Fruit fly (Drosophila melanogaster) whole organism, embryonic: ENCODE results near the gene Aasdh.

Source experiments
- Asciz ChIP-seq: fragments of 200-800 bp; sonication (Bioruptor generic); optimal IDR thresholded peaks from 2 replicates; lab custom pipeline; 2017; ENCODE audit warnings: missing biosample characterization, mild to moderate bottlenecking, missing genetic modification characterization, missing genetic modification reagents
- Atf-2 ChIP-seq: fragments of 200-800 bp; sonication (Bioruptor generic); optimal IDR thresholded peaks from 2 replicates; lab custom pipeline; 2016; ENCODE audit warnings: missing biosample characterization, missing genetic modification characterization
- B-H1 ChIP-seq: fragments of 200-800 bp; sonication (Bioruptor generic); IDR thresholded peaks from 3 replicates; pipeline ENCODE4 v1.3.6; 2022; ENCODE audit warnings: missing biosample characterization, missing genetic modification characterization
- CG11085 ChIP-seq: fragments of 200-800 bp; sonication (Bioruptor generic); IDR thresholded peaks from 2 replicates; pipeline ENCODE4 v1.3.6; 2022; ENCODE audit warnings: missing biosample characterization, missing genetic modification characterization
- CG13775 ChIP-seq: fragments of 200-800 bp; sonication (Bioruptor generic); optimal IDR thresholded peaks from 3 replicates; lab custom pipeline; 2017; ENCODE audit warnings: missing biosample characterization, mild to moderate bottlenecking, missing genetic modification characterization
- CG14441 ChIP-seq: fragments of 200-800 bp; sonication (Bioruptor generic); IDR thresholded peaks from 2 replicates; pipeline ENCODE4 v1.3.6; 2022; ENCODE audit warnings: missing biosample characterization, missing genetic modification characterization
- CG30403 ChIP-seq: fragments of 200-800 bp; sonication (Bioruptor generic); optimal IDR thresholded peaks from 3 replicates; lab custom pipeline; 2016; ENCODE audit warnings: missing biosample characterization, missing genetic modification characterization
- CG31224 ChIP-seq: fragments of 200-800 bp; sonication (Bioruptor generic); IDR thresholded peaks from 2 replicates; pipeline ENCODE4 v1.3.6; 2022; ENCODE audit warnings: missing biosample characterization, missing genetic modification characterization
- CG32772 ChIP-seq: fragments of 200-800 bp; sonication (Bioruptor generic); IDR thresholded peaks from 2 replicates; pipeline ENCODE4 v1.3.6; 2022; ENCODE audit warnings: missing biosample characterization, missing genetic modification characterization
- CG34376 ChIP-seq: fragments of 200-800 bp; sonication (Bioruptor generic); optimal IDR thresholded peaks from 2 replicates; lab custom pipeline; 2018; ENCODE audit warnings: missing biosample characterization, mild to moderate bottlenecking, missing genetic modification characterization
- CG3726 ChIP-seq: fragments of 200-800 bp; sonication (Bioruptor generic); IDR thresholded peaks from 3 replicates; pipeline ENCODE4, ENCODE4 v1.3.6; 2022; ENCODE audit warnings: missing biosample characterization, missing genetic modification characterization
- CG43689 ChIP-seq: fragments of 200-800 bp; sonication (Bioruptor generic); IDR thresholded peaks from 2 replicates; pipeline ENCODE4 v1.3.6; 2022; ENCODE audit warnings: missing biosample characterization, missing genetic modification characterization
- CG6272 ChIP-seq: fragments of 200-800 bp; sonication (Bioruptor generic); IDR thresholded peaks from 2 replicates; pipeline ENCODE4 v1.3.6; 2022; ENCODE audit warnings: missing biosample characterization, missing genetic modification characterization
- CG6683 ChIP-seq: fragments of 200-800 bp; sonication (Bioruptor generic); optimal IDR thresholded peaks from 2 replicates; lab custom pipeline; 2017; ENCODE audit warnings: missing biosample characterization, mild to moderate bottlenecking, missing genetic modification characterization, missing genetic modification reagents
- CG8281 ChIP-seq: fragments of 200-800 bp; sonication (Bioruptor generic); optimal IDR thresholded peaks from 2 replicates; lab custom pipeline; 2018; ENCODE audit warnings: missing biosample characterization, mild to moderate bottlenecking, missing genetic modification characterization, moderate library complexity
- CG8944 ChIP-seq: fragments of 200-800 bp; sonication (Bioruptor generic); optimal IDR thresholded peaks from 3 replicates; lab custom pipeline; 2016; ENCODE audit warnings: missing biosample characterization, missing genetic modification characterization
- Camta ChIP-seq: fragments of 200-800 bp; sonication (Bioruptor generic); optimal IDR thresholded peaks from 2 replicates; lab custom pipeline; 2016; ENCODE audit warnings: missing biosample characterization, missing genetic modification characterization
- CoRest ChIP-seq: fragments of 200-800 bp; sonication (Bioruptor generic); optimal IDR thresholded peaks from 3 replicates; lab custom pipeline; 2018; ENCODE audit warnings: missing biosample characterization, mild to moderate bottlenecking, missing genetic modification characterization, moderate library complexity
- D ChIP-seq, 2 experiments: fragments of 200-800 bp in 1 of 2; fragments of >200 bp in 1 of 2; sonication (Bioruptor generic) in 1 of 2; optimal IDR thresholded peaks; 2 replicates in 1 of 2; 3 replicates in 1 of 2; lab custom pipeline; 2017; ENCODE audit warnings: mild to moderate bottlenecking in 1 of 2, missing biosample characterization in 1 of 2, missing genetic modification characterization in 1 of 2, missing genetic modification reagents in 1 of 2
- Dfd ChIP-seq, 2 experiments: fragments of >200 bp; optimal IDR thresholded peaks; 2 replicates each; lab custom pipeline; 2017; ENCODE audit warnings: missing biosample characterization in 2 of 2, missing genetic modification characterization in 2 of 2
- Elba2 ChIP-seq: fragments of 200-800 bp; sonication (Bioruptor generic); optimal IDR thresholded peaks from 3 replicates; lab custom pipeline; 2016; ENCODE audit warnings: missing biosample characterization, missing genetic modification characterization
- Fer2 ChIP-seq: fragments of 200-800 bp; sonication (Bioruptor generic); optimal IDR thresholded peaks from 2 replicates; lab custom pipeline; 2018; ENCODE audit warnings: missing biosample characterization, mild to moderate bottlenecking, missing genetic modification characterization, moderate library complexity
- Hey ChIP-seq: fragments of 200-800 bp; sonication (Bioruptor generic); optimal IDR thresholded peaks from 3 replicates; lab custom pipeline; 2018; ENCODE audit warnings: missing biosample characterization, mild to moderate bottlenecking, missing genetic modification characterization
- Hr3 ChIP-seq: fragments of 200-800 bp; sonication (Bioruptor generic); optimal IDR thresholded peaks from 3 replicates; lab custom pipeline; 2016; ENCODE audit warnings: missing biosample characterization, missing genetic modification characterization
- Hr78 ChIP-seq, 2 experiments: fragments of 200-800 bp in 1 of 2; fragments of >200 bp in 1 of 2; sonication (Bioruptor generic) in 1 of 2; optimal IDR thresholded peaks; 2 replicates each; lab custom pipeline; 2017 to 2019; ENCODE audit warnings: missing biosample characterization in 2 of 2, missing genetic modification characterization in 2 of 2, mild to moderate bottlenecking in 1 of 2, moderate library complexity in 1 of 2
- Hsf ChIP-seq: fragments of 200-800 bp; sonication (Bioruptor generic); optimal IDR thresholded peaks from 3 replicates; lab custom pipeline; 2016; ENCODE audit warnings: missing biosample characterization, missing genetic modification characterization
- Nf-YC ChIP-seq: fragments of 200-800 bp; optimal IDR thresholded peaks from 3 replicates; lab custom pipeline; 2019; ENCODE audit warnings: missing biosample characterization, mild to moderate bottlenecking, missing genetic modification characterization, moderate library complexity
- Oli ChIP-seq: fragments of 200-800 bp; sonication (Bioruptor generic); optimal IDR thresholded peaks from 2 replicates; lab custom pipeline; 2018; ENCODE audit warnings: missing biosample characterization, mild to moderate bottlenecking, missing genetic modification characterization, moderate library complexity
- Ptx1 ChIP-seq: fragments of 200-800 bp; sonication (Bioruptor generic); IDR thresholded peaks from 2 replicates; pipeline ENCODE4 v1.3.6; 2022; ENCODE audit warnings: missing biosample characterization, missing genetic modification characterization
- Sin3A ChIP-seq: fragments of >200 bp; optimal IDR thresholded peaks from 2 replicates; lab custom pipeline; 2018
- Spps ChIP-seq: fragments of 200-800 bp; sonication (Bioruptor generic); optimal IDR thresholded peaks from 2 replicates; lab custom pipeline; 2018; ENCODE audit warnings: missing biosample characterization, mild to moderate bottlenecking, missing genetic modification characterization
- Trl ChIP-seq, 3 experiments: fragments of >200 bp in 2 of 3; fragments of 200-800 bp in 1 of 3; sonication (Bioruptor generic) in 1 of 3; optimal IDR thresholded peaks; 2 replicates in 1 of 3; 3 replicates in 2 of 3; lab custom pipeline; 2016 to 2017; ENCODE audit warnings: missing biosample characterization in 1 of 3, missing genetic modification characterization in 1 of 3
- Usf ChIP-seq: fragments of 200-800 bp; sonication (Bioruptor generic); optimal IDR thresholded peaks from 2 replicates; lab custom pipeline; 2017; ENCODE audit warnings: missing genotype, missing biosample characterization, missing genetic modification characterization
- dimm ChIP-seq: fragments of 200-800 bp; sonication (Bioruptor generic); IDR thresholded peaks from 2 replicates; pipeline ENCODE4 v1.3.6; 2022; ENCODE audit warnings: missing biosample characterization, missing genetic modification characterization
- fd3F ChIP-seq: fragments of 200-800 bp; sonication (Bioruptor generic); optimal IDR thresholded peaks from 2 replicates; lab custom pipeline; 2018; ENCODE audit warnings: missing biosample characterization, mild to moderate bottlenecking, missing genetic modification characterization, moderate library complexity
- gro ChIP-seq: fragments of 200-800 bp; sonication (Bioruptor generic); optimal IDR thresholded peaks from 2 replicates; lab custom pipeline; 2016; ENCODE audit warnings: missing biosample characterization, missing genetic modification characterization
- gsb-n ChIP-seq: fragments of 200-800 bp; sonication (Bioruptor generic); optimal IDR thresholded peaks from 3 replicates; lab custom pipeline; 2018; ENCODE audit warnings: missing biosample characterization, mild to moderate bottlenecking, missing genetic modification characterization
- hb ChIP-seq: fragments of 200-800 bp; sonication (Bioruptor generic); IDR thresholded peaks from 3 replicates; pipeline ENCODE4 v1.3.6; 2022; ENCODE audit warnings: missing biosample characterization, missing genetic modification characterization; ENCODE audit not compliant: partially characterized antibody
- hbn ChIP-seq: fragments of 200-800 bp; sonication (Bioruptor generic); IDR thresholded peaks from 2 replicates; pipeline ENCODE4 v1.3.6; 2022; ENCODE audit warnings: missing biosample characterization, missing genetic modification characterization; ENCODE audit not compliant: partially characterized antibody
- hkb ChIP-seq, 2 experiments: fragments of 200-800 bp in 1 of 2; fragments of >200 bp in 1 of 2; sonication (Bioruptor generic) in 1 of 2; IDR thresholded peaks in 1 of 2; optimal IDR thresholded peaks in 1 of 2; 2 replicates each; pipeline versions ENCODE4 v1.3.6 to Lab custom; 2017 to 2022; ENCODE audit warnings: missing biosample characterization in 1 of 2, missing genetic modification characterization in 1 of 2
- jumu ChIP-seq: fragments of 200-800 bp; sonication (Bioruptor generic); optimal IDR thresholded peaks from 3 replicates; lab custom pipeline; 2016; ENCODE audit warnings: missing biosample characterization, missing genetic modification characterization
- kah ChIP-seq: fragments of 200-800 bp; sonication (Bioruptor generic); optimal IDR thresholded peaks from 2 replicates; lab custom pipeline; 2018; ENCODE audit warnings: missing biosample characterization, mild to moderate bottlenecking, missing genetic modification characterization
- lilli ChIP-seq: fragments of 200-800 bp; sonication (Bioruptor generic); optimal IDR thresholded peaks from 3 replicates; lab custom pipeline; 2016; ENCODE audit warnings: missing biosample characterization, missing genetic modification characterization
- peb ChIP-seq: fragments of 200-800 bp; sonication (Bioruptor generic); IDR thresholded peaks from 2 replicates; pipeline ENCODE4 v1.3.6; 2022; ENCODE audit warnings: missing biosample characterization, missing genetic modification characterization
- shn ChIP-seq: fragments of 200-800 bp; sonication (Bioruptor generic); optimal IDR thresholded peaks from 3 replicates; lab custom pipeline; 2016; ENCODE audit warnings: missing biosample characterization, missing genetic modification characterization
- slbo ChIP-seq: fragments of 200-800 bp; sonication (Bioruptor generic); IDR thresholded peaks from 2 replicates; pipeline ENCODE4 v1.3.6; 2022; ENCODE audit warnings: missing biosample characterization, missing genetic modification characterization
- wdn ChIP-seq: fragments of 200-800 bp; sonication (Bioruptor generic); IDR thresholded peaks from 2 replicates; pipeline ENCODE4 v1.3.6; 2022; ENCODE audit warnings: missing biosample characterization, missing genetic modification characterization
- wek ChIP-seq: fragments of 200-800 bp; sonication (Bioruptor generic); optimal IDR thresholded peaks from 3 replicates; lab custom pipeline; 2018; ENCODE audit warnings: missing biosample characterization, mild to moderate bottlenecking, missing genetic modification characterization, moderate library complexity

Aasdh gene

DNA sequence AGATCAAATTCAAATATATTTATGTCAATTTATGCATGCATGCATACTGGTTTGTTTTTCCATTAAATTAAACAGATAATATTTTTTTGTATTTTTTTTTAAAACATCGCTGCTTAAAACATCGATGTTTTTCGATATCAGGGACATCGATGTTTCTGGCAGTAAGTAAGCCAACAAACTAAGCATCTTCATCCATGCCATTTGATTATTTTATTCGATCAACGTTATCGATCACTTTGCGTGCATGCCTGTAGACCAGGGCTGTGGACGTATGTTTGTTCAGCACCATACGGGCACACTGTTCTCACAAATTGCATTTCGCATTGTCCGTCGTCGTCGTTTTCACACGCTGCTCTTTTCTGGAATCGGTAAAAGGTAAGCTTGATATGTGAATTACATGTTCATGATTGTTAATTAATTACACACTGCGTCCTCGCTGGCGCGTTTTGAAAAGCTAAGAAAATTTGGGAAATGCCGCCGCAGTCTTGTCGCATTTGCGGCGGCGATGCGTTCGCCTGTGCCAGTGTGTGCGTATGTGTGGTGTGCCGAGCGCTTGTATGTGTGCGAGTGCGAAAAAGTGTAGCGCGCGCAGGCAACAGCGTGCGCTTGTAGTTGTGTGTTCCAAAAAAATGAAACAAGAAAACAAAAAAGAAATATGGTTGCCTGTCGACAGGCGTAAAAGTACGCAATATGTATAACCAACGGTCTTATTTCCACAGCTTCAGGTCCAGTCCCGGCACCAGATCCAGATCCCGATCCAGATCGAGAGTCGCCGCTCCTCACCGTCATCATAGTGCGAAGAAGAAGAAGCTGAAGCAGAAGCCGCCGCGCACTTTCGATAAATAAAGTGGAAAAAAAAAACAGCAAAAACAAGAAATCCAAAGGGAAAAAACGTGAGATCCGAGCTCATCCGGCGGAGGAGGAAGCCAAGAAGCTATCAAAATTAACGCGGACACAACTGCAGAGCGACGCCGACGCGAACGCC is 45.8 kb downstream of the Aasdh start, which contains the start of gene emb (continued):
- TF ChIP-seq CG30403 (GFP tag; lab: Kevin White, UChicago) (peak; percentile 47), CG11085 (no peak), lilli (peak; percentile 67), Usf (no peak), CG32772 (GFP tag; lab: Robert Waterston, UW) (no peak), Trl (optimal IDR thresholded peaks at IDR 0.05; lab: Kevin White, UChicago) (no peak), Trl (GFP tag; optimal IDR thresholded peaks at IDR 0.05; lab: Kevin White, UChicago) (peak; percentile 50), CG14441 (GFP tag; lab: Robert Waterston, UW) (peak; percentile 30; the same call in 1 of the 2 replicates), Fer2 (tag; lab: Kevin White, UChicago) (no peak), Hsf (GFP tag; lab: Kevin White, UChicago) (peak; percentile 40), Spps (no peak), Sin3A (lab: Kevin White, UChicago) (peak; percentile 82), slbo (GFP tag; lab: Robert Waterston, UW) (peak; percentile 55), gro (no peak), Hr78 (GFP tag; optimal IDR thresholded peaks at IDR 0.05; lab: Kevin White, UChicago) (no peak), kah (GFP tag; lab: Kevin White, UChicago) (peak; percentile 27), CG31224 (GFP tag; lab: Robert Waterston, UW) (no peak), CG34376 (GFP tag; lab: Kevin White, UChicago) (peak; percentile 24), Camta (GFP tag; lab: Kevin White, UChicago) (no peak), CG6683 (GFP tag; lab: Kevin White, UChicago) (no peak), Asciz (GFP tag; lab: Kevin White, UChicago) (no peak), dimm (no peak), fd3F (GFP tag; lab: Kevin White, UChicago) (no peak), hkb (optimal IDR thresholded peaks at IDR 0.05; lab: Kevin White, UChicago) (no peak), hkb (GFP tag; IDR thresholded peaks at IDR 0.05; lab: Robert Waterston, UW) (no peak), wek (GFP tag; lab: Kevin White, UChicago) (no peak), CoRest (tag; lab: Kevin White, UChicago) (no peak), D (optimal IDR thresholded peaks at IDR 0.05; lab: Kevin White, UChicago) (no peak), D (GFP tag; optimal IDR thresholded peaks at IDR 0.05; lab: Kevin White, UChicago) (no peak), CG8944 (no peak), Ptx1 (GFP tag; lab: Robert Waterston, UW) (0 out of 2 replicates have a peak, but pooled peaks have one; percentile 2), Hr3 (peak; percentile 43), CG43689 (GFP tag; lab: Robert Waterston, UW) (no peak), peb (GFP tag; lab: Robert Waterston, UW) (no peak), hbn (peak; percentile 80), Hey (tag; lab: Kevin White, UChicago) (no peak), Oli (tag; lab: Kevin White, UChicago) (no peak), CG8281 (tag; lab: Kevin White, UChicago) (no peak), Nf-YC (tag; lab: Kevin White, UChicago) (no peak), gsb-n (tag; lab: Kevin White, UChicago) (no peak), CG3726 (GFP tag; lab: Robert Waterston, UW) (no peak), hb (peak; percentile 99), Dfd (GFP tag; optimal IDR thresholded peaks at IDR 0.05; lab: Kevin White, UChicago) (no peak), Elba2 (GFP tag; lab: Kevin White, UChicago) (peak; percentile 14), CG13775 (GFP tag; lab: Kevin White, UChicago) (peak; percentile 55), jumu (peak; percentile 58), Atf-2 (GFP tag; lab: Kevin White, UChicago) (peak; percentile 18), CG6272 (GFP tag; lab: Robert Waterston, UW) (no peak), B-H1 (GFP tag; lab: Robert Waterston, UW) (no peak), shn (peak; percentile 46), wdn (GFP tag; lab: Robert Waterston, UW) (no peak)
